Worm (Caenorhabditis elegans) whole organism, early embryonic: Measurements from ENCODE around the gene C07G3.10.

ENCODE experiments used
- B0310.2 ChIP-seq: sonication (generic microtip); optimal IDR thresholded peaks from 2 replicates; lab custom pipeline; 2016; ENCODE audit warnings: mild to moderate bottlenecking, missing genetic modification characterization, missing compliant biosample characterization
- F13C5.2 ChIP-seq: sonication (generic microtip); optimal IDR thresholded peaks from 2 replicates; lab custom pipeline; 2017; ENCODE audit warnings: mild to moderate bottlenecking, missing genetic modification characterization, inconsistent platforms, missing compliant biosample characterization
- aly-1 ChIP-seq: sonication (generic microtip); optimal IDR thresholded peaks from 2 replicates; lab custom pipeline; 2016; ENCODE audit warnings: missing genetic modification characterization, missing compliant biosample characterization
- ama-1 ChIP-seq: fragments of 150-350 bp; optimal IDR thresholded peaks from 2 replicates; lab custom pipeline; 2014
- ceh-13 ChIP-seq: fragments of 200-800 bp; sonication (Bioruptor generic); optimal IDR thresholded peaks from 2 replicates; lab custom pipeline; 2018; ENCODE audit warnings: mild to moderate bottlenecking, missing genetic modification characterization, missing compliant biosample characterization
- ceh-36 ChIP-seq: sonication (generic microtip); optimal IDR thresholded peaks from 2 replicates; lab custom pipeline; 2016; ENCODE audit warnings: missing genetic modification characterization, inconsistent platforms, missing compliant biosample characterization
- ets-7 ChIP-seq: sonication (generic microtip); optimal IDR thresholded peaks from 2 replicates; lab custom pipeline; 2016; ENCODE audit warnings: missing genotype, missing genetic modification characterization, missing compliant biosample characterization
- flt-1 ChIP-seq: fragments of 200-800 bp; sonication (Bioruptor generic); IDR thresholded peaks from 2 replicates; pipeline ENCODE4 v1.3.6; 2022; ENCODE audit warnings: missing genetic modification characterization, missing compliant biosample characterization
- hmbx-1 ChIP-seq: sonication (generic microtip); optimal IDR thresholded peaks from 2 replicates; lab custom pipeline; 2016; ENCODE audit warnings: mild to moderate bottlenecking, missing genetic modification characterization, missing compliant biosample characterization
- hmg-4 ChIP-seq: fragments of 200-800 bp; sonication (Bioruptor generic); optimal IDR thresholded peaks from 2 replicates; lab custom pipeline; 2018; ENCODE audit warnings: mild to moderate bottlenecking, missing genetic modification characterization, missing compliant biosample characterization
- hnd-1 ChIP-seq: sonication (generic microtip); optimal IDR thresholded peaks from 2 replicates; lab custom pipeline; 2016; ENCODE audit warnings: missing genetic modification characterization, missing compliant biosample characterization
- pes-1 ChIP-seq: fragments of 200-800 bp; sonication (Bioruptor generic); IDR thresholded peaks from 2 replicates; pipeline ENCODE4 v1.3.6; 2022; ENCODE audit warnings: missing genetic modification reagents, missing genetic modification characterization, missing compliant biosample characterization
- scrt-1 ChIP-seq: fragments of 200-800 bp; sonication (Bioruptor generic); IDR thresholded peaks from 2 replicates; pipeline ENCODE4 v1.3.6; 2022; ENCODE audit warnings: missing genetic modification characterization, missing compliant biosample characterization
- sea-1 ChIP-seq: fragments of 200-800 bp; sonication (Bioruptor generic); conservative IDR thresholded peaks from 2 replicates; pipeline ENCODE4 v1.3.6; 2022; ENCODE audit warnings: missing genetic modification characterization, missing compliant biosample characterization
- tbx-11 ChIP-seq: fragments of 200-800 bp; sonication (Bioruptor generic); IDR thresholded peaks from 2 replicates; pipeline ENCODE4 v1.3.6; 2022; ENCODE audit warnings: missing genetic modification characterization, missing compliant biosample characterization
- tbx-37 ChIP-seq: fragments of 200-800 bp; sonication (Bioruptor generic); conservative IDR thresholded peaks from 2 replicates; pipeline ENCODE4 v1.3.6; 2022; ENCODE audit warnings: missing genetic modification reagents, missing genetic modification characterization, missing compliant biosample characterization
- tra-4 ChIP-seq: sonication (generic microtip); optimal IDR thresholded peaks from 2 replicates; lab custom pipeline; 2017; ENCODE audit warnings: missing genetic modification characterization, missing compliant biosample characterization

C07G3.10 gene

DNA sequence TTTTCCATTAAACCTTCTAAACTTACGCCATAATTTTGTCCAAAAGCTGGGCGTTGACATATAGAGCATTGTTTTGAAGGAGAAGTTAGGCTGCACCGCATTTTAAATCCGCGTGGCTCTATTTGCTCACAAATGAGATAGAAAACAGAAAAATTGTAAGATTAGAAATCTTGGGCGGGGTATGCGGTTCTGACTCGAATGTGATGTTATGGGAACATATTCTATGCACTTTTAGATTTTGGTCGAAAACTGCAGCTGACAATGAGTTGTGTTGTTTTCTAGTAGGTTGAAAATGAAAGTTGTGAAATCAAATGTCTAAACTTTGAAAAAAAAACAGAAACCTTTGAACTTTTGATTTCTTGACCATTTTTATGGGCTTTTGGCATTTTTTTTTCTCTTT is 41.2 kb downstream of the C07G3.10 start, which contains the start of gene nhr-222:
TSS of gene nhr-222 (minus strand) at position 101 of the 400 bp plus-strand sequence.
- TF ChIP-seq tbx-37 (GFP tag; lab: Robert Waterston, UW) = no peak
- TF ChIP-seq ceh-36 (tag; lab: Kevin White, UChicago) = no peak
- TF ChIP-seq tbx-11 = no peak
- TF ChIP-seq sea-1 (GFP tag; lab: Robert Waterston, UW) = no peak

DNA sequence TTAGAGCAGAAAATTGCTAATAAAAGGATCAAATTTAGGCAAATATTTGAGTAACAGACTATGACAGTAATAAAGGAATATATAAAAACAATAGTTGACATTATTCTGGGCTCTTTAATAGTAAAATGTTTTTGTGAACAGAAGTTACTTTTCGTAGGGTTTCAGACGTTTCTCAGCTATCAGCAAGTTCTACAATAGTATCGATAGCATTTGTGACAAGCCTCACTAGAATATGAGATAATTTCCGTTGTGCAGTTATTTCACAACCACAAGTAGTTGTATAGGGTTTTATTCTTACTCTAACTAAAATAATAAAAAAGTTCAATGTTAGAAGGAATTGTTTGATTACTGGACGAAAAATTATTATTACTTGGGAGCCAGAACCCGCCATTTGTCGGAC is 44.4 kb downstream of the C07G3.10 start, which contains the start of gene srbc-68:
TSS of gene srbc-68 (minus strand) at position 101 of the 400 bp plus-strand sequence.
- TF ChIP-seq flt-1 (GFP tag; lab: Robert Waterston, UW) (no peak), ets-7 (tag; lab: Kevin White, UChicago) (no peak), scrt-1 (GFP tag; lab: Robert Waterston, UW) (no peak), hnd-1 (no peak), B0310.2 (tag; lab: Kevin White, UChicago) (no peak), hmg-4 (GFP tag; lab: Kevin White, UChicago) (no peak), tbx-37 (GFP tag; lab: Robert Waterston, UW) (no peak), F13C5.2 (tag; lab: Kevin White, UChicago) (no peak), hmbx-1 (tag; lab: Kevin White, UChicago) (no peak), ceh-36 (tag; lab: Kevin White, UChicago) (no peak)

DNA sequence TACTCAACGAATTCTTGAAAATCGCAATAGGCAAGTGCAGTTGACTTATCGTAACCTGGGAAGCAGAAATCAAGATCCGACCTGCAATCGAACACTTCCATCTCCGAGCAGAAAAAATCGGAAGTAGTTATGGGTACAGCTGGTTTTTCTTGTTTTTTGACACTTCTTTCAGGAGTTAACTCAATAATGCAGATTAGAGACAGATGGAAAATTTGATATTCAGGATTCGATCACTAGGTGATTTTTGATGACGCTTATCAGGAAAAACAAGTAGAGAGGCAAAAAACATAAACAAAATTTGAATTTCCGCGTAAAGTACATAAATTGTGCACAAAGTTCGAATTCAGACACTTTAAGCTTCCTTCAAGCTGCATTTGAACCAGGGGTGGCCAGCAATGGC is 46.7 kb downstream of the C07G3.10 start, which contains the start of gene srw-130:
TSS of gene srw-130 (minus strand) at position 101 of the 400 bp plus-strand sequence.
- TF ChIP-seq hmg-4 (GFP tag; lab: Kevin White, UChicago) (no peak), hmbx-1 (tag; lab: Kevin White, UChicago) (no peak), sea-1 (GFP tag; lab: Robert Waterston, UW) (no peak), ama-1 (lab: Kevin White, UChicago) (no peak), flt-1 (GFP tag; lab: Robert Waterston, UW) (no peak), F13C5.2 (tag; lab: Kevin White, UChicago) (no peak), tra-4 (tag; lab: Kevin White, UChicago) (no peak), pes-1 (no peak), tbx-11 (no peak), aly-1 (tag; lab: Kevin White, UChicago) (no peak), hnd-1 (no peak), tbx-37 (GFP tag; lab: Robert Waterston, UW) (no peak), ets-7 (tag; lab: Kevin White, UChicago) (no peak), ceh-36 (tag; lab: Kevin White, UChicago) (no peak), scrt-1 (GFP tag; lab: Robert Waterston, UW) (no peak), B0310.2 (tag; lab: Kevin White, UChicago) (no peak), ceh-13 (GFP tag; lab: Kevin White, UChicago) (no peak)

DNA sequence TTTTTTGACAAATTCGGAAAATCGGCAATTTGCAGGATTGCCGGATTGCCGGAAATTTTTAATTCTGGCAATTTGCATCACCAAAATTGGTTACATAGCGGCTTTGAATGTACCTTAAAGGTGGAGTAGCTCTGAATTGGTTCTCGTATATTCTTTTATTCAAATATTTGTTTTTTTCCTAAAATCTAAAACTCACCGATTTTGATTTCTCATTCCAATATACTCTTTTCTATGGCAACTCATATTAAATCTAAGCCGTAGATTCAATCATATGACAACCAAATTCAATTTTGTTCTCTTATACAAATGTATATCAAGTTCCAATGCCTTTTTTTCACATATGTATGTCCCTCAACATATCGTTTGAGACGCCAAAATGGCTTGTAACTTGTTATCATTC is 47.4 kb downstream of the C07G3.10 start, which contains the start of gene sri-21:
TSS of gene sri-21 (plus strand) at position 301 of the 400 bp plus-strand sequence.
- TF ChIP-seq flt-1 (GFP tag; lab: Robert Waterston, UW) (no peak), sea-1 (GFP tag; lab: Robert Waterston, UW) (no peak), hnd-1 (no peak), ets-7 (tag; lab: Kevin White, UChicago) (no peak), ceh-13 (GFP tag; lab: Kevin White, UChicago) (no peak), tbx-37 (GFP tag; lab: Robert Waterston, UW) (no peak), B0310.2 (tag; lab: Kevin White, UChicago) (no peak), hmbx-1 (tag; lab: Kevin White, UChicago) (no peak), tra-4 (tag; lab: Kevin White, UChicago) (no peak), scrt-1 (GFP tag; lab: Robert Waterston, UW) (no peak)

ce11 chrV:3551765-3552164 is 49.7 kb downstream of the C07G3.10 start, which contains the start of gene grl-28:
TSS of gene grl-28 (minus strand) at chrV:3551865.
- TF ChIP-seq aly-1 (tag; lab: Kevin White, UChicago) = no peak
- no peak for TF ChIP-seq sea-1 (GFP tag; lab: Robert Waterston, UW)
- no peak for TF ChIP-seq hmg-4 (GFP tag; lab: Kevin White, UChicago)
- TF ChIP-seq ama-1 (lab: Kevin White, UChicago) = no peak
- TF ChIP-seq tra-4 (tag; lab: Kevin White, UChicago) = no peak
- no peak for TF ChIP-seq hmbx-1 (tag; lab: Kevin White, UChicago)
- no peak for TF ChIP-seq hnd-1
- no peak for TF ChIP-seq tbx-11
- no peak for TF ChIP-seq ets-7 (tag; lab: Kevin White, UChicago)
- no peak for TF ChIP-seq pes-1
- no peak for TF ChIP-seq B0310.2 (tag; lab: Kevin White, UChicago)
- no peak for TF ChIP-seq flt-1 (GFP tag; lab: Robert Waterston, UW)
